Worm (Caenorhabditis elegans): ENCODE data around the gene srh-25.

Gene srh-25

ce11 chrV:12433717-12434116, at the start of gene srh-25:
Gene srh-25 (minus strand): TSS chrV:12433817.
- TF ChIP-seq lir-3 (tag; optimal IDR thresholded peaks at IDR 0.05; ENCODE audit: poor library complexity), result no peak
- TF ChIP-seq hlh-4 (tag; optimal IDR thresholded peaks at IDR 0.05), result peak; percentile 60

- TF ChIP-seq vab-15 (tag; optimal IDR thresholded peaks at IDR 0.05), result no peak
- no peak for TF ChIP-seq mab-9 (GFP tag; IDR thresholded peaks at IDR 0.05)
- TF ChIP-seq ceh-88 (GFP tag; IDR thresholded peaks at IDR 0.05), result no peak
- TF ChIP-seq C34B4.2 (tag; optimal IDR thresholded peaks at IDR 0.05), result no peak
- peak in 1 of 2 experiments; percentile 39 for TF ChIP-seq lsy-2 (tag; optimal IDR thresholded peaks at IDR 0.05)
- TF ChIP-seq lin-35 (GFP tag; optimal IDR thresholded peaks at IDR 0.05), result no peak
- TF ChIP-seq hlh-4 (tag; optimal IDR thresholded peaks at IDR 0.05), result no peak
- TF ChIP-seq snu-23 (GFP tag; optimal IDR thresholded peaks at IDR 0.05), result peak; percentile 11
- TF ChIP-seq unc-30 (tag; optimal IDR thresholded peaks at IDR 0.05), result no peak
- no peak for TF ChIP-seq jun-1 (tag; optimal IDR thresholded peaks at IDR 0.05)
- TF ChIP-seq nhr-71 (tag; optimal IDR thresholded peaks at IDR 0.05), result peak; percentile 40
- no peak for TF ChIP-seq mdl-1 (tag; optimal IDR thresholded peaks at IDR 0.05)
- 0 out of 2 replicates have a peak, but pooled peaks have one; percentile 17 for TF ChIP-seq nhr-19 (GFP tag; conservative IDR thresholded peaks at IDR 0.05)
- no peak for TF ChIP-seq fkh-8 (tag; optimal IDR thresholded peaks at IDR 0.05)
- peak; percentile 44 for TF ChIP-seq rnt-1 (tag; optimal IDR thresholded peaks at IDR 0.05)
- TF ChIP-seq C16A3.4 (tag; optimal IDR thresholded peaks at IDR 0.05), result no peak
- no peak for TF ChIP-seq xbp-1 (tag; optimal IDR thresholded peaks at IDR 0.05)
- no peak for TF ChIP-seq hpl-2 (GFP tag; optimal IDR thresholded peaks at IDR 0.05)
- TF ChIP-seq nhr-11 (tag; optimal IDR thresholded peaks at IDR 0.05), result no peak
- no peak for TF ChIP-seq dsc-1 (tag; optimal IDR thresholded peaks at IDR 0.05)
- no peak for TF ChIP-seq grh-1 (GFP tag; IDR thresholded peaks at IDR 0.05)
- TF ChIP-seq efl-3 (GFP tag; optimal IDR thresholded peaks at IDR 0.05), result no peak
- no peak for TF ChIP-seq fkh-4 (tag; optimal IDR thresholded peaks at IDR 0.05; ENCODE audit: borderline replicate concordance)
- TF ChIP-seq nhr-77 (tag; optimal IDR thresholded peaks at IDR 0.05), result no peak
- TF ChIP-seq zag-1 (tag; optimal IDR thresholded peaks at IDR 0.05), result no peak
- no peak for TF ChIP-seq sptf-1 (tag; optimal IDR thresholded peaks at IDR 0.05)
- TF ChIP-seq ceh-90 (tag; optimal IDR thresholded peaks at IDR 0.05), result no peak
- TF ChIP-seq unc-86 (tag; optimal IDR thresholded peaks at IDR 0.05), result no peak
- no peak for TF ChIP-seq elt-3 (tag; optimal IDR thresholded peaks at IDR 0.05)
- no peak for TF ChIP-seq pax-3 (tag; optimal IDR thresholded peaks at IDR 0.05)
- peak; percentile 32 for TF ChIP-seq mep-1 (tag; optimal IDR thresholded peaks at IDR 0.05)
- no peak for TF ChIP-seq hlh-17 (GFP tag; optimal IDR thresholded peaks at IDR 0.05; ENCODE audit: borderline replicate concordance)
- TF ChIP-seq pag-3 (tag; optimal IDR thresholded peaks at IDR 0.05; ENCODE audit: borderline replicate concordance, insufficient read depth), result peak; percentile 95
- no peak for TF ChIP-seq ceh-82 (tag; optimal IDR thresholded peaks at IDR 0.05)
- TF ChIP-seq fos-1 (tag; optimal IDR thresholded peaks at IDR 0.05), result no peak
- TF ChIP-seq lin-15B (tag; optimal IDR thresholded peaks at IDR 0.05), result no peak
- TF ChIP-seq nhr-237 (tag; optimal IDR thresholded peaks at IDR 0.05), result no peak
- TF ChIP-seq elt-2 (tag; optimal IDR thresholded peaks at IDR 0.05), result no peak
- TF ChIP-seq dpl-1 (GFP tag; optimal IDR thresholded peaks at IDR 0.05), result no peak
- TF ChIP-seq isw-1 (GFP tag; IDR thresholded peaks at IDR 0.05), result no peak
- TF ChIP-seq blmp-1 (tag; optimal IDR thresholded peaks at IDR 0.05), result no peak
- peak; percentile 79 for TF ChIP-seq lin-14 (GFP tag; optimal IDR thresholded peaks at IDR 0.05)
- TF ChIP-seq aha-1 (tag; optimal IDR thresholded peaks at IDR 0.05), result no peak
Measured at ce11 chrV:12478990-12479389, 45.4 kb upstream of the srh-25 start.

All from whole organism, L1 larva.